Worm (Caenorhabditis elegans) whole organism, L1 larva: ENCODE data around the gene R05G6.9.
A peak's percentile ranks its signal among the peaks of the same experiment; 100 is the strongest.

Experiments used
- C04F5.9 ChIP-seq: sonication (generic microtip); optimal IDR thresholded peaks from 2 replicates; lab custom pipeline; 2016; ENCODE audit warnings: missing genetic modification characterization, missing compliant biosample characterization
- F16B12.6 ChIP-seq: fragments of 150-350 bp; optimal IDR thresholded peaks from 2 replicates; lab custom pipeline; 2014; ENCODE audit warnings: missing biosample characterization, missing genetic modification characterization
- aha-1 ChIP-seq: fragments of 150-350 bp; optimal IDR thresholded peaks from 2 replicates; lab custom pipeline; 2014; ENCODE audit warnings: missing biosample characterization, missing genetic modification characterization
- alr-1 ChIP-seq: fragments of 200-800 bp; sonication (Bioruptor generic); optimal IDR thresholded peaks from 2 replicates; lab custom pipeline; 2018; ENCODE audit warnings: borderline replicate concordance, mild to moderate bottlenecking, missing genetic modification characterization, missing compliant biosample characterization
- ama-1 ChIP-seq: fragments of 150-350 bp; optimal IDR thresholded peaks from 2 replicates; lab custom pipeline; 2014
- blmp-1 ChIP-seq: fragments of 150-350 bp; optimal IDR thresholded peaks from 2 replicates; lab custom pipeline; 2014; ENCODE audit warnings: missing biosample characterization, missing genetic modification characterization
- ceh-82 ChIP-seq, 3 experiments: fragments of 150-350 bp in 1 of 3; sonication (generic microtip) in 2 of 3; optimal IDR thresholded peaks; 2 replicates each; lab custom pipeline; 2014 to 2017; ENCODE audit warnings: missing biosample characterization in 3 of 3, missing genetic modification characterization in 3 of 3
- ceh-90 ChIP-seq: sonication (generic microtip); optimal IDR thresholded peaks from 2 replicates; lab custom pipeline; 2016; ENCODE audit warnings: missing genetic modification characterization, missing compliant biosample characterization
- dpl-1 ChIP-seq, 3 experiments: fragments of 150-350 bp in 2 of 3; sonication (generic microtip) in 1 of 3; optimal IDR thresholded peaks; 2 replicates each; lab custom pipeline; 2014 to 2017; ENCODE audit warnings: missing biosample characterization in 3 of 3, missing genetic modification characterization in 3 of 3, missing genetic modification reagents in 3 of 3
- efl-1 ChIP-seq, 4 experiments: fragments of 150-350 bp; optimal IDR thresholded peaks in 3 of 4; peaks in 1 of 4; 1 replicate in 1 of 4; 2 replicates in 3 of 4; lab custom pipeline; 2014; ENCODE audit warnings: missing biosample characterization in 2 of 4, missing genetic modification characterization in 2 of 4, missing genetic modification reagents in 2 of 4
- efl-3 ChIP-seq: fragments of 200-800 bp; sonication (Bioruptor generic); optimal IDR thresholded peaks from 2 replicates; lab custom pipeline; 2018; ENCODE audit warnings: mild to moderate bottlenecking, missing genetic modification characterization, missing compliant biosample characterization
- egl-27 ChIP-seq, 2 experiments: fragments of 150-350 bp in 1 of 2; sonication (generic microtip); optimal IDR thresholded peaks; 3 replicates each; lab custom pipeline; 2017 to 2018; ENCODE audit warnings: missing biosample characterization in 2 of 2, missing genetic modification characterization in 2 of 2, missing genetic modification reagents in 2 of 2
- ets-5 ChIP-seq: fragments of 200-800 bp; sonication (Bioruptor generic); IDR thresholded peaks from 2 replicates; pipeline ENCODE4 v1.3.6; 2022; ENCODE audit warnings: missing genetic modification characterization, missing compliant biosample characterization
- fkh-4 ChIP-seq: sonication (generic microtip); optimal IDR thresholded peaks from 2 replicates; lab custom pipeline; 2016; ENCODE audit warnings: missing compliant biosample characterization, missing genetic modification characterization, borderline replicate concordance
- fkh-8 ChIP-seq: sonication (generic microtip); optimal IDR thresholded peaks from 2 replicates; lab custom pipeline; 2016; ENCODE audit warnings: mild to moderate bottlenecking, missing genetic modification characterization, missing compliant biosample characterization
- fos-1 ChIP-seq: fragments of 150-350 bp; optimal IDR thresholded peaks from 2 replicates; lab custom pipeline; 2014; ENCODE audit warnings: missing biosample characterization, missing genetic modification characterization
- hpl-2 ChIP-seq: fragments of 150-350 bp; optimal IDR thresholded peaks from 2 replicates; lab custom pipeline; 2014; ENCODE audit warnings: missing biosample characterization, missing genetic modification reagents, missing genetic modification characterization
- jun-1 ChIP-seq: fragments of 150-350 bp; optimal IDR thresholded peaks from 2 replicates; lab custom pipeline; 2014; ENCODE audit warnings: missing biosample characterization, missing genetic modification reagents, missing genetic modification characterization
- lin-14 ChIP-seq: fragments of 200-800 bp; sonication (Bioruptor generic); optimal IDR thresholded peaks from 2 replicates; lab custom pipeline; 2018; ENCODE audit warnings: mild to moderate bottlenecking, missing genetic modification characterization, moderate library complexity, missing compliant biosample characterization
- lin-39 ChIP-seq: fragments of 150-350 bp; optimal IDR thresholded peaks from 2 replicates; lab custom pipeline; 2014; ENCODE audit warnings: missing biosample characterization, missing genetic modification reagents, missing genetic modification characterization
- lsy-2 ChIP-seq, 2 experiments: fragments of 150-350 bp; optimal IDR thresholded peaks; 2 replicates each; lab custom pipeline; 2014; ENCODE audit warnings: missing biosample characterization in 2 of 2, missing genetic modification characterization in 2 of 2
- nhr-12 ChIP-seq: sonication (generic microtip); optimal IDR thresholded peaks from 2 replicates; lab custom pipeline; 2017; ENCODE audit warnings: missing biosample characterization, missing genetic modification characterization
- nhr-71 ChIP-seq: sonication (generic microtip); optimal IDR thresholded peaks from 2 replicates; lab custom pipeline; 2016; ENCODE audit warnings: mild to moderate bottlenecking, missing genetic modification characterization, moderate library complexity, missing compliant biosample characterization
- nhr-76 ChIP-seq: sonication (generic microtip); optimal IDR thresholded peaks from 2 replicates; lab custom pipeline; 2017; ENCODE audit warnings: missing biosample characterization, missing genetic modification characterization
- nhr-84 ChIP-seq: sonication (generic microtip); optimal IDR thresholded peaks from 2 replicates; lab custom pipeline; 2017; ENCODE audit warnings: missing biosample characterization, missing genetic modification characterization
- nhr-85 ChIP-seq: sonication (generic microtip); peaks from one replicate; lab custom pipeline; 2016; ENCODE audit warnings: missing genetic modification characterization, inconsistent platforms, missing compliant biosample characterization
- pqm-1 ChIP-seq: sonication (generic microtip); optimal IDR thresholded peaks from 3 replicates; lab custom pipeline; 2017; ENCODE audit warnings: missing biosample characterization, missing genetic modification characterization
- rnt-1 ChIP-seq: sonication (generic microtip); optimal IDR thresholded peaks from 2 replicates; lab custom pipeline; 2016; ENCODE audit warnings: mild to moderate bottlenecking, missing genetic modification characterization, moderate library complexity, missing compliant biosample characterization
- skn-1 ChIP-seq: fragments of 150-350 bp; optimal IDR thresholded peaks from 2 replicates; lab custom pipeline; 2014; ENCODE audit warnings: missing biosample characterization, missing genetic modification characterization
- snu-23 ChIP-seq: sonication (generic microtip); optimal IDR thresholded peaks from 2 replicates; lab custom pipeline; 2016; ENCODE audit warnings: missing genetic modification characterization, missing compliant biosample characterization
- swsn-7 ChIP-seq: sonication (generic microtip); optimal IDR thresholded peaks from 2 replicates; lab custom pipeline; 2016; ENCODE audit warnings: missing genetic modification characterization, missing compliant biosample characterization
- tbx-2 ChIP-seq: sonication (generic microtip); optimal IDR thresholded peaks from 2 replicates; lab custom pipeline; 2016; ENCODE audit warnings: missing genetic modification characterization, missing compliant biosample characterization
- tlp-1 ChIP-seq: fragments of 150-350 bp; optimal IDR thresholded peaks from 2 replicates; lab custom pipeline; 2014; ENCODE audit warnings: missing biosample characterization, missing genetic modification characterization
- unc-30 ChIP-seq: sonication (generic microtip); optimal IDR thresholded peaks from 2 replicates; lab custom pipeline; 2017; ENCODE audit warnings: missing biosample characterization, missing genetic modification characterization
- unc-62 ChIP-seq: fragments of 150-350 bp; optimal IDR thresholded peaks from 2 replicates; lab custom pipeline; 2014; ENCODE audit warnings: missing biosample characterization, missing genetic modification reagents, missing genetic modification characterization
- unc-98 ChIP-seq: fragments of 200-800 bp; sonication (Bioruptor generic); IDR thresholded peaks from 2 replicates; pipeline ENCODE4 v1.3.6; 2022; ENCODE audit warnings: missing genetic modification characterization, missing compliant biosample characterization
- vab-15 ChIP-seq: sonication (generic microtip); optimal IDR thresholded peaks from 2 replicates; lab custom pipeline; 2017; ENCODE audit warnings: missing genotype, mild to moderate bottlenecking, missing genetic modification characterization, missing compliant biosample characterization
- xbp-1 ChIP-seq: sonication (generic microtip); optimal IDR thresholded peaks from 2 replicates; lab custom pipeline; 2016; ENCODE audit warnings: missing genetic modification characterization, missing compliant biosample characterization
- zag-1 ChIP-seq: fragments of 150-350 bp; optimal IDR thresholded peaks from 2 replicates; lab custom pipeline; 2014; ENCODE audit warnings: missing biosample characterization, missing genetic modification characterization
- ztf-4 ChIP-seq: fragments of 150-350 bp; optimal IDR thresholded peaks from 2 replicates; lab custom pipeline; 2014; ENCODE audit warnings: missing biosample characterization, missing genetic modification characterization

The R05G6.9 gene

ce11 chrIV:7556265-7556866 is 40.3 kb upstream of the R05G6.9 start, which contains the start of the genes F49E8.7, F49E8.8 and nprl-2:
TSS of gene F49E8.7 (minus strand) at chrIV:7556365.
TSS of gene F49E8.8 (plus strand) at chrIV:7556637.
TSS of gene nprl-2 (plus strand) at chrIV:7556816.
- TF ChIP-seq efl-1 (optimal IDR thresholded peaks at IDR 0.05; lab: Kevin White, UChicago) = no peak
- TF ChIP-seq efl-1 (GFP tag; optimal IDR thresholded peaks at IDR 0.05 in 1 of 2; lab: Kevin White, UChicago) = peak in 1 of 2 experiments; percentile 22
- no peak for TF ChIP-seq alr-1 (tag; lab: Kevin White, UChicago)
- TF ChIP-seq F16B12.6 (tag; lab: Kevin White, UChicago) = peak; percentile 61

ce11 chrIV:7554351-7554750 is 38.3 kb upstream of the R05G6.9 start, which contains the start of gene F49E8.6:
TSS of gene F49E8.6 (minus strand) at chrIV:7554667.
- no peak for TF ChIP-seq tbx-2 (tag; lab: Kevin White, UChicago)
- TF ChIP-seq zag-1 (tag; lab: Kevin White, UChicago) = no peak
- no peak for TF ChIP-seq rnt-1 (tag; lab: Kevin White, UChicago)
- no peak for TF ChIP-seq tlp-1 (tag; lab: Kevin White, UChicago)
- no peak for TF ChIP-seq ceh-82 (tag; optimal IDR thresholded peaks at IDR 0.05; lab: Kevin White, UChicago)
- TF ChIP-seq blmp-1 (tag; lab: Kevin White, UChicago) = no peak
- TF ChIP-seq nhr-12 (tag; lab: Kevin White, UChicago) = no peak
- TF ChIP-seq ztf-4 = no peak
- no peak for TF ChIP-seq nhr-85 (tag; lab: Kevin White, UChicago)
- no peak for TF ChIP-seq swsn-7
- TF ChIP-seq dpl-1 (GFP tag; optimal IDR thresholded peaks at IDR 0.05; lab: Kevin White, UChicago) = peak in 1 of 3 experiments; percentile 2
- TF ChIP-seq lin-39 (tag; lab: Kevin White, UChicago) = no peak
- peak; percentile 19 for TF ChIP-seq nhr-71
- no peak for TF ChIP-seq pqm-1 (tag; lab: Kevin White, UChicago)
- no peak for TF ChIP-seq skn-1 (tag; lab: Kevin White, UChicago)
- no peak for TF ChIP-seq unc-98 (GFP tag; lab: Robert Waterston, UW)
- no peak for TF ChIP-seq egl-27 (tag; optimal IDR thresholded peaks at IDR 0.05; lab: Kevin White, UChicago)
- no peak for TF ChIP-seq snu-23 (GFP tag; lab: Kevin White, UChicago)
- no peak for TF ChIP-seq fkh-4
- no peak for TF ChIP-seq xbp-1
- no peak for TF ChIP-seq hpl-2
- no peak for TF ChIP-seq ets-5 (GFP tag; lab: Robert Waterston, UW)
- TF ChIP-seq nhr-76 (tag; lab: Kevin White, UChicago) = no peak
- no peak for TF ChIP-seq unc-62 (GFP tag; lab: Kevin White, UChicago)
- no peak for TF ChIP-seq C04F5.9 (tag; lab: Kevin White, UChicago)
- no peak for TF ChIP-seq jun-1
- TF ChIP-seq aha-1 (tag; lab: Kevin White, UChicago) = no peak
- TF ChIP-seq ama-1 (lab: Kevin White, UChicago) = no peak
- no peak for TF ChIP-seq F16B12.6 (tag; lab: Kevin White, UChicago)
- no peak for TF ChIP-seq nhr-84 (tag; lab: Kevin White, UChicago)
- peak; percentile 81 for TF ChIP-seq fkh-8 (tag; lab: Kevin White, UChicago)
- TF ChIP-seq vab-15 = no peak
- TF ChIP-seq lsy-2 (tag; optimal IDR thresholded peaks at IDR 0.05; lab: Kevin White, UChicago) = peak in 1 of 2 experiments; percentile 33
- TF ChIP-seq lin-14 (GFP tag; lab: Kevin White, UChicago) = peak; percentile 30
- no peak for TF ChIP-seq efl-3 (GFP tag; lab: Kevin White, UChicago)
- TF ChIP-seq ceh-90 (tag; lab: Kevin White, UChicago) = no peak
- TF ChIP-seq fos-1 (tag; lab: Kevin White, UChicago) = no peak
- TF ChIP-seq unc-30 = no peak
